Fruit fly (Drosophila melanogaster): ENCODE data around the gene yellow-f.
A peak's percentile ranks its signal among the peaks of the same experiment; 100 is the strongest.

yellow-f gene

dm6 chr3R:12988411-12988810, 4.6 kb downstream of the yellow-f start, which contains the start of gene CG14383:
CG14383 (minus strand) TSS chr3R:12988511.
- TF ChIP-seq cic (GFP tag; optimal IDR thresholded peaks at IDR 0.05) (no peak), ovo (GFP tag; optimal IDR thresholded peaks at IDR 0.05) (no peak), CG5204 (GFP tag; optimal IDR thresholded peaks at IDR 0.05) (no peak), CG12768 (GFP tag; optimal IDR thresholded peaks at IDR 0.05) (no peak), CG33017 (tag; optimal IDR thresholded peaks at IDR 0.05) (no peak), tj (GFP tag; optimal IDR thresholded peaks at IDR 0.05) (no peak), bab1 (GFP tag; optimal IDR thresholded peaks at IDR 0.05) (no peak), Hr96 (GFP tag; optimal IDR thresholded peaks at IDR 0.05) (no peak), CG14711 (tag; optimal IDR thresholded peaks at IDR 0.05) (no peak), toe (GFP tag; optimal IDR thresholded peaks at IDR 0.05) (no peak), Crg-1 (GFP tag; optimal IDR thresholded peaks at IDR 0.05) (no peak), kay (GFP tag; ENCODE audit: borderline replicate concordance) (no peak), CG11617 (GFP tag; optimal IDR thresholded peaks at IDR 0.05) (no peak), Mnt (GFP tag; optimal IDR thresholded peaks at IDR 0.05) (no peak), CG7045 (GFP tag; optimal IDR thresholded peaks at IDR 0.05) (no peak), pad (GFP tag; optimal IDR thresholded peaks at IDR 0.05) (no peak), Clk (GFP tag; optimal IDR thresholded peaks at IDR 0.05) (no peak), cnc (optimal IDR thresholded peaks at IDR 0.05) (no peak)

- TF ChIP-seq kay (GFP tag; ENCODE audit: borderline replicate concordance) (no peak), CG12768 (GFP tag; optimal IDR thresholded peaks at IDR 0.05) (no peak), Clk (GFP tag; optimal IDR thresholded peaks at IDR 0.05) (no peak), Mnt (GFP tag; optimal IDR thresholded peaks at IDR 0.05) (no peak), cic (GFP tag; optimal IDR thresholded peaks at IDR 0.05) (no peak), CG11617 (GFP tag; optimal IDR thresholded peaks at IDR 0.05) (peak; percentile 34), CG5204 (GFP tag; optimal IDR thresholded peaks at IDR 0.05) (no peak), ovo (GFP tag; optimal IDR thresholded peaks at IDR 0.05) (no peak), cnc (optimal IDR thresholded peaks at IDR 0.05) (no peak), tj (GFP tag; optimal IDR thresholded peaks at IDR 0.05) (peak; percentile 5), CG7045 (GFP tag; optimal IDR thresholded peaks at IDR 0.05) (peak; percentile 40), CG14711 (tag; optimal IDR thresholded peaks at IDR 0.05) (peak; percentile 59), CG1620 (GFP tag; optimal IDR thresholded peaks at IDR 0.05) (no peak), bab1 (GFP tag; optimal IDR thresholded peaks at IDR 0.05) (peak; percentile 70), CG33017 (tag; optimal IDR thresholded peaks at IDR 0.05) (peak; percentile 50), toe (GFP tag; optimal IDR thresholded peaks at IDR 0.05) (no peak), Crg-1 (GFP tag; optimal IDR thresholded peaks at IDR 0.05) (no peak), CG7101 (tag; optimal IDR thresholded peaks at IDR 0.05) (peak; percentile 59), pad (GFP tag; optimal IDR thresholded peaks at IDR 0.05) (no peak), Hr96 (GFP tag; optimal IDR thresholded peaks at IDR 0.05) (no peak)
These were observed 7.0 kb downstream of the yellow-f start, which contains the start of gene CG31342 for dm6 chr3R:12985828-12986530. CG31342 (plus strand) TSS chr3R:12986041.

dm6 chr3R:12982982-12983633, 9.9 kb downstream of the yellow-f start:
- no peak for TF ChIP-seq Hr96 (GFP tag; optimal IDR thresholded peaks at IDR 0.05)
- no peak for TF ChIP-seq cnc (optimal IDR thresholded peaks at IDR 0.05)
- peak; percentile 98 for TF ChIP-seq kay (GFP tag; ENCODE audit: borderline replicate concordance)
- TF ChIP-seq CG33017 (tag; optimal IDR thresholded peaks at IDR 0.05) = no peak
- no peak for TF ChIP-seq CG5204 (GFP tag; optimal IDR thresholded peaks at IDR 0.05)
- no peak for TF ChIP-seq pad (GFP tag; optimal IDR thresholded peaks at IDR 0.05)
- no peak for TF ChIP-seq tj (GFP tag; optimal IDR thresholded peaks at IDR 0.05)
- no peak for TF ChIP-seq Clk (GFP tag; optimal IDR thresholded peaks at IDR 0.05)
- TF ChIP-seq toe (GFP tag; optimal IDR thresholded peaks at IDR 0.05) = no peak
- peak; percentile 78 for TF ChIP-seq cic (GFP tag; optimal IDR thresholded peaks at IDR 0.05)
- TF ChIP-seq Crg-1 (GFP tag; optimal IDR thresholded peaks at IDR 0.05) = no peak
- TF ChIP-seq CG11617 (GFP tag; optimal IDR thresholded peaks at IDR 0.05) = no peak
- TF ChIP-seq CG14711 (tag; optimal IDR thresholded peaks at IDR 0.05) = no peak
- TF ChIP-seq CG12768 (GFP tag; optimal IDR thresholded peaks at IDR 0.05) = no peak
- peak; percentile 24 for TF ChIP-seq Mnt (GFP tag; optimal IDR thresholded peaks at IDR 0.05)
- TF ChIP-seq bab1 (GFP tag; optimal IDR thresholded peaks at IDR 0.05) = no peak
- TF ChIP-seq CG1620 (GFP tag; optimal IDR thresholded peaks at IDR 0.05) = no peak

DNA sequence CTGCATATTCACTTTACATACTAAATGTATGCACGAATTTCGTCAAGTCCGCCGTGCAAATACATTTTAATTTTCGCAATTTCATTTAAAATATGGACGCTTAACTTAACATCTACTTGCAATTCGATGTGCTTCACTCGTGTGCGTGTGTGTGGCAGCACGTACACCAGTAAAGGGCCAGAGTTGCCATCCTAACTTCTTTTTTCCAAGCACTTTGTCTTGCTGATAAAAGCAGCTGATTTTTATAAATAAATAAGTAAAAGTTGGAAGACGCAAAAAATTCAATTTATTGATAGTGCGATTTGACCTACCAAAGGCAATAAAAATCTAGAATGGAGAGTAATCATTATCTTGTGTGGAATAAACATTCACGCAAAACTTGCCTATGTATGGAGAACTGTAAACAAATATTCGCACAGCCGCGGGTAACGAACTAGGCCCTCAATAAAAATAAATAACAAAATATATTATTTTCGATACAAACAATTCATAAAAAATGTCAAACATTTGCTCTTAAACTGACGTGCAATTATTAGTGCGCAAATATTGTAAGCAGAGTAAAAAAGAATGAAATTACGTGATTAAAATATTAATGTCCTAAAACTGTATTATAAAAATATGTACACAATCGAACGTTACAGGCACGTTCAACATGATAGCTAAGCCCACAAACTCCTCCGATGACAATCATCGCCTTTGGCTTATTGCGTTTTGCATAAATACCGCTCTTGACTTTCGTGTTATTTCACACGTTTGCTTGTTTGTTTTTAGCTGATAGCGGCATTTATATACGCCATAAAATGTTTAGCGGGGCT, 10.6 kb downstream of the yellow-f start:
- TF ChIP-seq CG1620 (GFP tag; optimal IDR thresholded peaks at IDR 0.05) = peak; percentile 13
- peak; percentile 56 for TF ChIP-seq toe (GFP tag; optimal IDR thresholded peaks at IDR 0.05)
- TF ChIP-seq CG7101 (tag; optimal IDR thresholded peaks at IDR 0.05) = peak; percentile 81
- TF ChIP-seq tj (GFP tag; optimal IDR thresholded peaks at IDR 0.05) = peak; percentile 89
- peak; percentile 54 for TF ChIP-seq kay (GFP tag; ENCODE audit: borderline replicate concordance)
- no peak for TF ChIP-seq cnc (optimal IDR thresholded peaks at IDR 0.05)
- peak; percentile 44 for TF ChIP-seq CG7045 (GFP tag; optimal IDR thresholded peaks at IDR 0.05)
- peak; percentile 76 for TF ChIP-seq Clk (GFP tag; optimal IDR thresholded peaks at IDR 0.05)
- peak; percentile 93 for TF ChIP-seq CG14711 (tag; optimal IDR thresholded peaks at IDR 0.05)
- peak; percentile 82 for TF ChIP-seq CG33017 (tag; optimal IDR thresholded peaks at IDR 0.05)
- TF ChIP-seq cic (GFP tag; optimal IDR thresholded peaks at IDR 0.05) = peak; percentile 91
- TF ChIP-seq Hr96 (GFP tag; optimal IDR thresholded peaks at IDR 0.05) = no peak
- TF ChIP-seq Crg-1 (GFP tag; optimal IDR thresholded peaks at IDR 0.05) = peak; percentile 35
- peak; percentile 44 for TF ChIP-seq Mnt (GFP tag; optimal IDR thresholded peaks at IDR 0.05)
- TF ChIP-seq pad (GFP tag; optimal IDR thresholded peaks at IDR 0.05) = peak; percentile 47
- peak; percentile 72 for TF ChIP-seq bab1 (GFP tag; optimal IDR thresholded peaks at IDR 0.05)
- TF ChIP-seq CG5204 (GFP tag; optimal IDR thresholded peaks at IDR 0.05) = peak; percentile 75
- peak; percentile 83 for TF ChIP-seq CG11617 (GFP tag; optimal IDR thresholded peaks at IDR 0.05)
- TF ChIP-seq ovo (GFP tag; optimal IDR thresholded peaks at IDR 0.05) = peak; percentile 72
- peak; percentile 80 for TF ChIP-seq CG12768 (GFP tag; optimal IDR thresholded peaks at IDR 0.05)

All from whole organism, adult.